Fruit fly (Drosophila melanogaster) whole organism, embryonic: ENCODE results near the gene CSN1b.

Experiments used
- Blimp-1 ChIP-seq: fragments of 200-800 bp; sonication (Bioruptor generic); optimal IDR thresholded peaks from 3 replicates; lab custom pipeline; 2018; ENCODE audit warnings: missing biosample characterization, missing genetic modification characterization, mild to moderate bottlenecking, moderate library complexity, missing genetic modification reagents
- CG12744 ChIP-seq: fragments of 200-800 bp; sonication (Bioruptor generic); optimal IDR thresholded peaks from 2 replicates; lab custom pipeline; 2016; ENCODE audit warnings: missing biosample characterization, missing genetic modification characterization
- CG13624 ChIP-seq: fragments of 200-800 bp; sonication (Bioruptor generic); optimal IDR thresholded peaks from 2 replicates; lab custom pipeline; 2016; ENCODE audit warnings: missing biosample characterization, missing genetic modification characterization
- CG14014 ChIP-seq: fragments of 200-800 bp; sonication (Bioruptor generic); IDR thresholded peaks from 2 replicates; pipeline ENCODE4 v1.3.6; 2022; ENCODE audit warnings: missing biosample characterization, missing genetic modification characterization
- CG15479 ChIP-seq: fragments of 200-800 bp; sonication (Bioruptor generic); optimal IDR thresholded peaks from 3 replicates; lab custom pipeline; 2019; ENCODE audit warnings: missing biosample characterization, mild to moderate bottlenecking, missing genetic modification characterization, moderate library complexity
- CG15514 ChIP-seq: fragments of 200-800 bp; sonication (Bioruptor generic); optimal IDR thresholded peaks from 3 replicates; lab custom pipeline; 2017; ENCODE audit warnings: missing biosample characterization, missing genetic modification characterization, mild to moderate bottlenecking, moderate library complexity, missing genetic modification reagents
- CG18599 ChIP-seq: fragments of 200-800 bp; sonication (Bioruptor generic); optimal IDR thresholded peaks from 3 replicates; lab custom pipeline; 2017; ENCODE audit warnings: missing biosample characterization, missing genetic modification characterization, mild to moderate bottlenecking, moderate library complexity, missing genetic modification reagents
- CG2116 ChIP-seq: fragments of 200-800 bp; sonication (Bioruptor generic); optimal IDR thresholded peaks from 3 replicates; lab custom pipeline; 2018; ENCODE audit warnings: missing biosample characterization, mild to moderate bottlenecking, missing genetic modification characterization
- CG2129 ChIP-seq: fragments of 200-800 bp; sonication (Bioruptor generic); IDR thresholded peaks from 2 replicates; pipeline ENCODE4 v1.3.6; 2022; ENCODE audit warnings: missing biosample characterization, missing genetic modification characterization; ENCODE audit not compliant: partially characterized antibody
- CG3281 ChIP-seq: fragments of 200-800 bp; sonication (Bioruptor generic); optimal IDR thresholded peaks from 3 replicates; lab custom pipeline; 2017; ENCODE audit warnings: missing biosample characterization, mild to moderate bottlenecking, missing genetic modification characterization
- CG3995 ChIP-seq: fragments of 200-800 bp; sonication (Bioruptor generic); optimal IDR thresholded peaks from 3 replicates; lab custom pipeline; 2016; ENCODE audit warnings: missing biosample characterization, missing genetic modification characterization
- CG6175 ChIP-seq: fragments of 200-800 bp; sonication (Bioruptor generic); IDR thresholded peaks from 3 replicates; pipeline ENCODE4 v1.3.6; 2022; ENCODE audit warnings: missing biosample characterization, missing genetic modification characterization
- CG9797 ChIP-seq: fragments of 200-800 bp; sonication (Bioruptor generic); optimal IDR thresholded peaks from 3 replicates; lab custom pipeline; 2018; ENCODE audit warnings: missing biosample characterization, mild to moderate bottlenecking, missing genetic modification characterization
- Dip2 ChIP-seq: fragments of 200-800 bp; sonication (Bioruptor generic); IDR thresholded peaks from 2 replicates; pipeline ENCODE4 v1.3.6; 2022; ENCODE audit warnings: missing biosample characterization, missing genetic modification characterization
- Dip3 ChIP-seq: fragments of 200-800 bp; sonication (Bioruptor generic); optimal IDR thresholded peaks from 3 replicates; lab custom pipeline; 2016; ENCODE audit warnings: missing biosample characterization, missing genetic modification characterization
- Ets65A ChIP-seq: fragments of 200-800 bp; sonication (Bioruptor generic); peaks from one replicate; lab custom pipeline; 2016; ENCODE audit warnings: missing biosample characterization, missing genetic modification characterization
- H2.0 ChIP-seq: fragments of 200-800 bp; sonication (Bioruptor generic); IDR thresholded peaks from 2 replicates; pipeline ENCODE4 v1.3.6; 2022; ENCODE audit warnings: missing biosample characterization, missing genetic modification characterization
- HLHmδ ChIP-seq: fragments of 200-800 bp; sonication (Bioruptor generic); optimal IDR thresholded peaks from 2 replicates; lab custom pipeline; 2018; ENCODE audit warnings: missing biosample characterization, mild to moderate bottlenecking, missing genetic modification characterization, moderate library complexity
- Med ChIP-seq: fragments of 200-800 bp; sonication (Bioruptor generic); peaks from one replicate; lab custom pipeline; 2016; ENCODE audit warnings: missing biosample characterization, missing genetic modification characterization, mild to moderate bottlenecking, inconsistent platforms, moderate library complexity
- NFAT ChIP-seq: fragments of 200-800 bp; sonication (Bioruptor generic); IDR thresholded peaks from 2 replicates; pipeline ENCODE4 v1.3.6; 2022; ENCODE audit warnings: missing biosample characterization, missing genetic modification characterization
- Sin3A ChIP-seq: fragments of >200 bp; optimal IDR thresholded peaks from 2 replicates; lab custom pipeline; 2018
- Sox100B ChIP-seq: fragments of 200-800 bp; sonication (Bioruptor generic); optimal IDR thresholded peaks from 3 replicates; lab custom pipeline; 2018; ENCODE audit warnings: missing biosample characterization, mild to moderate bottlenecking, missing genetic modification characterization
- Ssrp ChIP-seq: fragments of 200-800 bp; sonication (Bioruptor generic); optimal IDR thresholded peaks from 2 replicates; lab custom pipeline; 2018; ENCODE audit warnings: missing biosample characterization, mild to moderate bottlenecking, missing genetic modification characterization, moderate library complexity
- Tbp ChIP-seq: fragments of >200 bp; optimal IDR thresholded peaks from 2 replicates; lab custom pipeline; 2018; ENCODE audit warnings: missing biosample characterization, missing genetic modification characterization
- abd-A ChIP-seq: fragments of 200-800 bp; sonication (Bioruptor generic); optimal IDR thresholded peaks from 3 replicates; lab custom pipeline; 2019; ENCODE audit warnings: missing biosample characterization, mild to moderate bottlenecking, missing genetic modification characterization, moderate library complexity
- ap ChIP-seq: fragments of 200-800 bp; sonication (Bioruptor generic); IDR thresholded peaks from 2 replicates; pipeline ENCODE4 v1.3.6; 2022; ENCODE audit warnings: missing biosample characterization, missing genetic modification characterization
- ara ChIP-seq: fragments of 200-800 bp; sonication (Bioruptor generic); IDR thresholded peaks from 2 replicates; pipeline ENCODE4 v1.3.6; 2022; ENCODE audit warnings: missing biosample characterization, missing genetic modification characterization
- bbx ChIP-seq: fragments of 200-800 bp; sonication (Bioruptor generic); IDR thresholded peaks from 2 replicates; pipeline ENCODE4 v1.3.6; 2022; ENCODE audit warnings: missing biosample characterization, missing genetic modification characterization; ENCODE audit not compliant: partially characterized antibody
- cato ChIP-seq: fragments of 200-800 bp; sonication (Bioruptor generic); optimal IDR thresholded peaks from 2 replicates; lab custom pipeline; 2016; ENCODE audit warnings: missing biosample characterization, missing genetic modification characterization, borderline replicate concordance
- caup ChIP-seq: fragments of 200-800 bp; sonication (Bioruptor generic); optimal IDR thresholded peaks from 3 replicates; lab custom pipeline; 2017; ENCODE audit warnings: missing biosample characterization, mild to moderate bottlenecking, missing genetic modification characterization, moderate library complexity; ENCODE audit not compliant: severe bottlenecking
- chinmo ChIP-seq: fragments of 200-800 bp; sonication (Bioruptor generic); IDR thresholded peaks from 4 replicates; pipeline ENCODE4 v1.3.6; 2022; ENCODE audit warnings: missing biosample characterization, missing genetic modification characterization; ENCODE audit not compliant: partially characterized antibody
- crol ChIP-seq: fragments of 200-800 bp; sonication (Bioruptor generic); IDR thresholded peaks from 2 replicates; pipeline ENCODE4 v1.3.6; 2022; ENCODE audit warnings: missing biosample characterization, missing genetic modification characterization
- cwo ChIP-seq: fragments of 200-800 bp; sonication (Bioruptor generic); optimal IDR thresholded peaks from 3 replicates; lab custom pipeline; 2017; ENCODE audit warnings: missing biosample characterization, missing genetic modification characterization, mild to moderate bottlenecking, moderate library complexity, missing genetic modification reagents
- danr ChIP-seq: fragments of 200-800 bp; sonication (Bioruptor generic); IDR thresholded peaks from 2 replicates; pipeline ENCODE4 v1.3.6; 2022; ENCODE audit warnings: missing biosample characterization, missing genetic modification characterization
- dimm ChIP-seq: fragments of 200-800 bp; sonication (Bioruptor generic); IDR thresholded peaks from 2 replicates; pipeline ENCODE4 v1.3.6; 2022; ENCODE audit warnings: missing biosample characterization, missing genetic modification characterization
- exex ChIP-seq: fragments of 200-800 bp; sonication (Bioruptor generic); optimal IDR thresholded peaks from 4 replicates; lab custom pipeline; 2018; ENCODE audit warnings: missing biosample characterization, mild to moderate bottlenecking, missing genetic modification characterization, moderate library complexity
- grn ChIP-seq: fragments of 200-800 bp; sonication (Bioruptor generic); optimal IDR thresholded peaks from 3 replicates; lab custom pipeline; 2017; ENCODE audit warnings: missing biosample characterization, missing genetic modification characterization
- inv ChIP-seq: fragments of 200-800 bp; sonication (Bioruptor generic); IDR thresholded peaks from 2 replicates; pipeline ENCODE4 v1.3.6; 2022; ENCODE audit warnings: missing biosample characterization, missing genetic modification characterization; ENCODE audit not compliant: partially characterized antibody
- jigr1 ChIP-seq: fragments of 200-800 bp; sonication (Bioruptor generic); IDR thresholded peaks from 3 replicates; pipeline ENCODE4 v1.3.6; 2022; ENCODE audit warnings: missing biosample characterization, missing genetic modification characterization
- kni ChIP-seq: fragments of 200-800 bp; sonication (Bioruptor generic); optimal IDR thresholded peaks from 3 replicates; lab custom pipeline; 2017; ENCODE audit warnings: mild to moderate bottlenecking, missing biosample characterization, missing genetic modification reagents, missing genetic modification characterization
- mirr ChIP-seq: fragments of 200-800 bp; sonication (Bioruptor generic); optimal IDR thresholded peaks from 3 replicates; lab custom pipeline; 2018; ENCODE audit warnings: missing biosample characterization, mild to moderate bottlenecking, missing genetic modification characterization
- nerfin-2 ChIP-seq: fragments of 200-800 bp; sonication (Bioruptor generic); IDR thresholded peaks from 2 replicates; pipeline ENCODE4 v1.3.6; 2022; ENCODE audit warnings: missing biosample characterization, missing genetic modification characterization; ENCODE audit not compliant: partially characterized antibody
- pb ChIP-seq: fragments of 200-800 bp; sonication (Bioruptor generic); optimal IDR thresholded peaks from 3 replicates; lab custom pipeline; 2016; ENCODE audit warnings: missing biosample characterization, missing genetic modification characterization
- schlank ChIP-seq: fragments of 200-800 bp; sonication (Bioruptor generic); optimal IDR thresholded peaks from 2 replicates; lab custom pipeline; 2018; ENCODE audit warnings: missing biosample characterization, mild to moderate bottlenecking, missing genetic modification characterization
- scrt ChIP-seq: fragments of 200-800 bp; sonication (Bioruptor generic); optimal IDR thresholded peaks from 2 replicates; lab custom pipeline; 2018; ENCODE audit warnings: missing biosample characterization, mild to moderate bottlenecking, missing genetic modification characterization, moderate library complexity
- sim ChIP-seq: fragments of 200-800 bp; sonication (Bioruptor generic); IDR thresholded peaks from 2 replicates; pipeline ENCODE4 v1.3.6; 2022; ENCODE audit warnings: missing biosample characterization, missing genetic modification characterization
- toy ChIP-seq: fragments of 200-800 bp; sonication (Bioruptor generic); IDR thresholded peaks from 2 replicates; pipeline ENCODE4 v1.3.6; 2022; ENCODE audit warnings: missing biosample characterization, missing genetic modification characterization
- vvl ChIP-seq: fragments of 200-800 bp; sonication (Bioruptor generic); IDR thresholded peaks from 2 replicates; pipeline ENCODE4 v1.3.6; 2022; ENCODE audit warnings: missing biosample characterization, missing genetic modification characterization

The CSN1b gene

dm6 chr3L:18945938-18946337, 41.2 kb upstream of the CSN1b start, which contains the start of gene CG32204 (continued):
- 0 out of 4 replicates have a peak, but pooled peaks have one; percentile 24 for TF ChIP-seq chinmo (GFP tag; lab: Robert Waterston, UW)
- TF ChIP-seq nerfin-2 (GFP tag; lab: Robert Waterston, UW): no peak
- TF ChIP-seq NFAT (GFP tag; lab: Robert Waterston, UW): no peak
- no peak for TF ChIP-seq CG2129 (GFP tag; lab: Robert Waterston, UW)
- TF ChIP-seq CG6175 (GFP tag; lab: Robert Waterston, UW): no peak
- peak; percentile 23 for TF ChIP-seq abd-A
- TF ChIP-seq HLHmδ (GFP tag; lab: Kevin White, UChicago): no peak
- TF ChIP-seq scrt (GFP tag; lab: Kevin White, UChicago): peak; percentile 46
- TF ChIP-seq inv: no peak
- no peak for TF ChIP-seq Tbp (GFP tag; lab: Kevin White, UChicago)
- no peak for TF ChIP-seq CG9797 (GFP tag; lab: Kevin White, UChicago)
- TF ChIP-seq Ets65A: peak; percentile 82
- no peak for TF ChIP-seq ap (GFP tag; lab: Robert Waterston, UW)
- no peak for TF ChIP-seq schlank (tag; lab: Kevin White, UChicago)
- TF ChIP-seq CG15479: no peak
- TF ChIP-seq CG12744 (GFP tag; lab: Kevin White, UChicago): no peak

DNA sequence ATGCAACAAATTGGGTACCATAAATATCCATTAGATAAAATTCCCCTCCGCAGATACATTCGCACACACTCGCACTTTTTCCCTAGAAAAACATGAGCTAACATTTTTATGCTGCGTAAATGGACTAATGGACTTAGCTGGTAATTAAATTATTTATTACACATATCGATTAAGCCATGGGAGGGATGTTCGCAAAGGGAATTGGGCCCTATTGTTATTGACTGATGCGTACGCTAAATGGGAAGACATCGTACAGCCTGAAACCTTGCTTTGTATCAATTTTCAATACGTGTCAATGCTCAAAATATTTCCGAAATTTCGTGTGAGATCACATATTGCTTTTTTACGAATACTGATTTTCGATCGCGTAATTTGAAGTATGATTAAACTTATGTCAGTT, 20.1 kb upstream of the CSN1b start, which contains the start of gene CG43049:
Gene CG43049, plus strand, starts transcription at position 301 of the 400 bp plus-strand sequence.
- TF ChIP-seq CG14014 (GFP tag; lab: Robert Waterston, UW) (no peak), Sin3A (lab: Kevin White, UChicago) (no peak), kni (GFP tag; lab: Kevin White, UChicago) (no peak), CG3995 (GFP tag; lab: Kevin White, UChicago) (no peak), pb (GFP tag; lab: Kevin White, UChicago) (no peak), cato (GFP tag; lab: Kevin White, UChicago) (no peak), jigr1 (GFP tag; lab: Robert Waterston, UW) (no peak), Ssrp (tag; lab: Kevin White, UChicago) (no peak), Blimp-1 (no peak), CG13624 (GFP tag; lab: Kevin White, UChicago) (no peak), toy (GFP tag; lab: Robert Waterston, UW) (no peak), Dip2 (GFP tag; lab: Robert Waterston, UW) (no peak), Sox100B (no peak)

- TF ChIP-seq grn (GFP tag; lab: Kevin White, UChicago): peak; percentile 82
- TF ChIP-seq CG18599 (GFP tag; lab: Kevin White, UChicago): peak; percentile 4
- peak; percentile 83 for TF ChIP-seq exex
- TF ChIP-seq cwo (GFP tag; lab: Kevin White, UChicago): peak; percentile 94
- no peak for TF ChIP-seq bbx (GFP tag; lab: Robert Waterston, UW)
- peak; percentile 71 for TF ChIP-seq mirr (GFP tag; lab: Kevin White, UChicago)
- TF ChIP-seq Dip3 (GFP tag; lab: Kevin White, UChicago): no peak
Observed at dm6 chr3L:18922086-18922485, 17.4 kb upstream of the CSN1b start, which contains the start of gene CG3819. Gene CG3819 (minus strand): TSS chr3L:18922108.

- TF ChIP-seq caup (GFP tag; lab: Kevin White, UChicago): no peak
- no peak for TF ChIP-seq crol (GFP tag; lab: Robert Waterston, UW)
- no peak for TF ChIP-seq vvl (GFP tag; lab: Robert Waterston, UW)
- TF ChIP-seq sim: no peak
- no peak for TF ChIP-seq CG15514
- no peak for TF ChIP-seq CG2116 (GFP tag; lab: Kevin White, UChicago)
- TF ChIP-seq ara (GFP tag; lab: Robert Waterston, UW): no peak
- no peak for TF ChIP-seq H2.0 (GFP tag; lab: Robert Waterston, UW)
- TF ChIP-seq CG3281 (GFP tag; lab: Kevin White, UChicago): no peak
- no peak for TF ChIP-seq danr (GFP tag; lab: Robert Waterston, UW)
- TF ChIP-seq dimm: no peak
- no peak for TF ChIP-seq Med (GFP tag; lab: Kevin White, UChicago)
Observed at dm6 chr3L:18920219-18920618, 15.5 kb upstream of the CSN1b start, which contains the start of gene CG18223. Gene CG18223 (minus strand): TSS chr3L:18920319.
